Worm (Caenorhabditis elegans): ENCODE measurements around the gene gst-40.

ce11 chrIV:794275-794674 lies 34.0 kb downstream of the gst-40 start, which contains the start of gene F56B3.4:
- TF ChIP-seq Y95B8A.8 (GFP tag; IDR thresholded peaks at IDR 0.05) (no peak), dpl-1 (GFP tag; optimal IDR thresholded peaks at IDR 0.05) (no peak), ama-1 (optimal IDR thresholded peaks at IDR 0.05) (no peak), ama-1 (GFP tag; optimal IDR thresholded peaks at IDR 0.05) (no peak), bed-1 (GFP tag; IDR thresholded peaks at IDR 0.05) (no peak), him-1 (tag; optimal IDR thresholded peaks at IDR 0.05) (no peak), F57A8.1 (GFP tag; optimal IDR thresholded peaks at IDR 0.05) (no peak), lin-54 (GFP tag; optimal IDR thresholded peaks at IDR 0.05) (peak; percentile 8), snpc-1.3 (tag; optimal IDR thresholded peaks at IDR 0.05; ENCODE audit: insufficient read depth) (peak; percentile 57), ztf-18 (tag; optimal IDR thresholded peaks at IDR 0.05) (no peak), F52B5.7 (tag; optimal IDR thresholded peaks at IDR 0.05) (no peak), ztf-3 (GFP tag; optimal IDR thresholded peaks at IDR 0.05) (no peak), F10E7.11 (tag; optimal IDR thresholded peaks at IDR 0.05) (no peak)
